Worm (Caenorhabditis elegans): ENCODE data around the gene pas-2.
A peak's percentile ranks its signal among the peaks of the same experiment; 100 is the strongest.

Gene pas-2

ce11 chrV:10736756-10737155 is 33.4 kb upstream of the pas-2 start, which contains the start of the genes mre-11 and wdr-5.3:
Gene mre-11, minus strand, starts transcription at chrV:10736868.
Gene wdr-5.3, plus strand, starts transcription at chrV:10737116.
- TF ChIP-seq tbx-7 (tag; optimal IDR thresholded peaks at IDR 0.05) = peak; percentile 34
- no peak for TF ChIP-seq elt-4 (tag; optimal IDR thresholded peaks at IDR 0.05)
- no peak for TF ChIP-seq npax-4 (tag; optimal IDR thresholded peaks at IDR 0.05)
- peak; percentile 59 for TF ChIP-seq ceh-31 (tag; optimal IDR thresholded peaks at IDR 0.05)
- peak; percentile 21 for TF ChIP-seq zip-5 (tag; optimal IDR thresholded peaks at IDR 0.05)
- no peak for TF ChIP-seq fkh-6 (tag; optimal IDR thresholded peaks at IDR 0.05)
- TF ChIP-seq ceh-2 (tag; optimal IDR thresholded peaks at IDR 0.05) = peak; percentile 53
- peak; percentile 28 for TF ChIP-seq ets-4 (tag; optimal IDR thresholded peaks at IDR 0.05)
- TF ChIP-seq fax-1 (tag; optimal IDR thresholded peaks at IDR 0.05) = peak; percentile 29
- TF ChIP-seq ztf-16 (tag; optimal IDR thresholded peaks at IDR 0.05) = no peak
- no peak for TF ChIP-seq ceh-48 (tag; optimal IDR thresholded peaks at IDR 0.05)
- no peak for TF ChIP-seq unc-42 (tag; optimal IDR thresholded peaks at IDR 0.05)
- TF ChIP-seq ceh-30 (tag; optimal IDR thresholded peaks at IDR 0.05) = no peak
- TF ChIP-seq tbx-2 (tag; optimal IDR thresholded peaks at IDR 0.05) = peak; percentile 57
- no peak for TF ChIP-seq madf-2 (tag; optimal IDR thresholded peaks at IDR 0.05)
- peak; percentile 74 for TF ChIP-seq C08G9.2 (tag; optimal IDR thresholded peaks at IDR 0.05)
- TF ChIP-seq pat-9 (tag; optimal IDR thresholded peaks at IDR 0.05) = no peak
- TF ChIP-seq ceh-18 (tag; optimal IDR thresholded peaks at IDR 0.05) = no peak
- TF ChIP-seq elt-2 (tag; optimal IDR thresholded peaks at IDR 0.05) = no peak

- TF ChIP-seq ceh-24 (tag; optimal IDR thresholded peaks at IDR 0.05) (no peak), pqm-1 (tag; optimal IDR thresholded peaks at IDR 0.05) (no peak), unc-86 (tag; optimal IDR thresholded peaks at IDR 0.05) (no peak), ahr-1 (tag; optimal IDR thresholded peaks at IDR 0.05) (no peak), Y22D7AL.16 (tag; optimal IDR thresholded peaks at IDR 0.05) (no peak), sdc-2 (tag; optimal IDR thresholded peaks at IDR 0.05) (no peak), ref-2 (tag; optimal IDR thresholded peaks at IDR 0.05) (no peak), C08G9.2 (tag; optimal IDR thresholded peaks at IDR 0.05) (no peak), pha-4 (tag; optimal IDR thresholded peaks at IDR 0.05) (no peak), unc-42 (tag; optimal IDR thresholded peaks at IDR 0.05) (no peak)
Observed at ce11 chrV:10741357-10741756, 28.8 kb upstream of the pas-2 start, which contains the start of gene ZC302.3. Gene ZC302.3, minus strand, starts transcription at chrV:10741457.

- no peak for TF ChIP-seq tbx-2 (tag; optimal IDR thresholded peaks at IDR 0.05)
- TF ChIP-seq K02D7.2 (tag; optimal IDR thresholded peaks at IDR 0.05) = no peak
- TF ChIP-seq madf-2 (tag; optimal IDR thresholded peaks at IDR 0.05) = no peak
- no peak for TF ChIP-seq F13H6.1 (tag; optimal IDR thresholded peaks at IDR 0.05)
- no peak for TF ChIP-seq unc-3 (GFP tag; conservative IDR thresholded peaks at IDR 0.05)
- no peak for TF ChIP-seq unc-3 (tag; optimal IDR thresholded peaks at IDR 0.05)
- TF ChIP-seq unc-42 (tag; optimal IDR thresholded peaks at IDR 0.05) = no peak
- no peak for TF ChIP-seq pha-2 (tag; optimal IDR thresholded peaks at IDR 0.05)
Observed at ce11 chrV:10743649-10744048, 26.5 kb upstream of the pas-2 start, which contains the start of gene srj-22. Gene srj-22, minus strand, starts transcription at chrV:10743749.

- TF ChIP-seq madf-2 (tag; optimal IDR thresholded peaks at IDR 0.05) = no peak
- no peak for TF ChIP-seq elt-2 (tag; optimal IDR thresholded peaks at IDR 0.05)
- no peak for TF ChIP-seq ets-4 (tag; optimal IDR thresholded peaks at IDR 0.05)
- TF ChIP-seq pha-4 (tag; optimal IDR thresholded peaks at IDR 0.05) = no peak
- TF ChIP-seq hlh-30 (tag; optimal IDR thresholded peaks at IDR 0.05; ENCODE audit: insufficient read depth) = no peak
- no peak for TF ChIP-seq ref-2 (tag; optimal IDR thresholded peaks at IDR 0.05)
- TF ChIP-seq ceh-24 (tag; optimal IDR thresholded peaks at IDR 0.05) = no peak
- no peak for TF ChIP-seq fax-1 (tag; optimal IDR thresholded peaks at IDR 0.05)
Observed at ce11 chrV:10745034-10745433, 25.1 kb upstream of the pas-2 start, which contains the start of gene srj-21. Gene srj-21, plus strand, starts transcription at chrV:10745334.

ce11 chrV:10747263-10747951 is 22.8 kb upstream of the pas-2 start, which contains the start of the genes selt-1.2 and F28H7.2:
Gene selt-1.2, minus strand, starts transcription at chrV:10747363.
Gene F28H7.2, plus strand, starts transcription at chrV:10747901.
- TF ChIP-seq gmeb-2 (tag; optimal IDR thresholded peaks at IDR 0.05) (no peak), ceh-48 (tag; optimal IDR thresholded peaks at IDR 0.05) (no peak), nhr-232 (tag; optimal IDR thresholded peaks at IDR 0.05) (no peak), unc-42 (tag; optimal IDR thresholded peaks at IDR 0.05) (no peak), pag-3 (tag; optimal IDR thresholded peaks at IDR 0.05; ENCODE audit: borderline replicate concordance) (no peak)
